Fruit fly (Drosophila melanogaster) whole organism, embryonic: ENCODE data around the gene SsRbeta.

Experiments used
- Blimp-1 ChIP-seq: fragments of 200-800 bp; sonication (Bioruptor generic); optimal IDR thresholded peaks from 3 replicates; lab custom pipeline; 2018; ENCODE audit warnings: missing biosample characterization, missing genetic modification characterization, mild to moderate bottlenecking, moderate library complexity, missing genetic modification reagents
- BtbVII ChIP-seq: fragments of 200-800 bp; sonication (Bioruptor generic); optimal IDR thresholded peaks from 3 replicates; lab custom pipeline; 2017; ENCODE audit warnings: missing biosample characterization, mild to moderate bottlenecking, missing genetic modification characterization
- CG10147 ChIP-seq: fragments of 200-800 bp; sonication (Bioruptor generic); optimal IDR thresholded peaks from 2 replicates; lab custom pipeline; 2019; ENCODE audit warnings: missing biosample characterization, mild to moderate bottlenecking, missing genetic modification characterization, moderate library complexity
- CG10543 ChIP-seq: fragments of 200-800 bp; sonication (Bioruptor generic); optimal IDR thresholded peaks from 3 replicates; lab custom pipeline; 2017; ENCODE audit warnings: missing biosample characterization, mild to moderate bottlenecking, missing genetic modification characterization, moderate library complexity
- CG10979 ChIP-seq: fragments of 200-800 bp; sonication (Bioruptor generic); optimal IDR thresholded peaks from 2 replicates; lab custom pipeline; 2018; ENCODE audit warnings: missing biosample characterization, mild to moderate bottlenecking, missing genetic modification characterization, moderate library complexity
- CG14014 ChIP-seq: fragments of 200-800 bp; sonication (Bioruptor generic); IDR thresholded peaks from 2 replicates; pipeline ENCODE4 v1.3.6; 2022; ENCODE audit warnings: missing biosample characterization, missing genetic modification characterization
- CG17359 ChIP-seq: fragments of 200-800 bp; sonication (Bioruptor generic); optimal IDR thresholded peaks from 3 replicates; lab custom pipeline; 2018; ENCODE audit warnings: missing biosample characterization, mild to moderate bottlenecking, missing genetic modification characterization, moderate library complexity
- CG18599 ChIP-seq: fragments of 200-800 bp; sonication (Bioruptor generic); optimal IDR thresholded peaks from 3 replicates; lab custom pipeline; 2017; ENCODE audit warnings: missing biosample characterization, missing genetic modification characterization, mild to moderate bottlenecking, moderate library complexity, missing genetic modification reagents
- CG2678 ChIP-seq: fragments of 200-800 bp; sonication (Bioruptor generic); optimal IDR thresholded peaks from 3 replicates; lab custom pipeline; 2019; ENCODE audit warnings: missing biosample characterization, mild to moderate bottlenecking, missing genetic modification characterization, moderate library complexity
- CG2712 ChIP-seq: fragments of 200-800 bp; optimal IDR thresholded peaks from 3 replicates; lab custom pipeline; 2019; ENCODE audit warnings: missing biosample characterization, mild to moderate bottlenecking, missing genetic modification characterization, moderate library complexity
- CG32532 ChIP-seq: fragments of 200-800 bp; sonication (Bioruptor generic); IDR thresholded peaks from 2 replicates; pipeline ENCODE4 v1.3.6; 2022; ENCODE audit warnings: missing biosample characterization, missing genetic modification characterization
- CG32772 ChIP-seq: fragments of 200-800 bp; sonication (Bioruptor generic); IDR thresholded peaks from 2 replicates; pipeline ENCODE4 v1.3.6; 2022; ENCODE audit warnings: missing biosample characterization, missing genetic modification characterization
- CG33213 ChIP-seq: fragments of 200-800 bp; sonication (Bioruptor generic); optimal IDR thresholded peaks from 3 replicates; lab custom pipeline; 2016; ENCODE audit warnings: missing biosample characterization, missing genetic modification characterization
- CG4617 ChIP-seq: fragments of 200-800 bp; sonication (Bioruptor generic); optimal IDR thresholded peaks from 3 replicates; lab custom pipeline; 2016; ENCODE audit warnings: missing biosample characterization, missing genetic modification characterization, borderline replicate concordance
- CG7271 ChIP-seq: fragments of 200-800 bp; sonication (Bioruptor generic); optimal IDR thresholded peaks from 2 replicates; lab custom pipeline; 2018; ENCODE audit warnings: missing biosample characterization, mild to moderate bottlenecking, missing genetic modification characterization, moderate library complexity
- CG7928 ChIP-seq: fragments of 200-800 bp; sonication (Bioruptor generic); optimal IDR thresholded peaks from 2 replicates; lab custom pipeline; 2017; ENCODE audit warnings: missing biosample characterization, mild to moderate bottlenecking, missing genetic modification characterization
- CG8478 ChIP-seq: fragments of >200 bp; optimal IDR thresholded peaks from 2 replicates; lab custom pipeline; 2018
- CG9609 ChIP-seq: fragments of 200-800 bp; sonication (Bioruptor generic); optimal IDR thresholded peaks from 3 replicates; lab custom pipeline; 2016; ENCODE audit warnings: missing biosample characterization, missing genetic modification characterization
- CG9817 ChIP-seq: fragments of 200-800 bp; sonication (Bioruptor generic); optimal IDR thresholded peaks from 2 replicates; lab custom pipeline; 2018; ENCODE audit warnings: missing biosample characterization, mild to moderate bottlenecking, missing genetic modification characterization, moderate library complexity
- Camta ChIP-seq: fragments of 200-800 bp; sonication (Bioruptor generic); optimal IDR thresholded peaks from 2 replicates; lab custom pipeline; 2016; ENCODE audit warnings: missing biosample characterization, missing genetic modification characterization
- Hey ChIP-seq: fragments of 200-800 bp; sonication (Bioruptor generic); optimal IDR thresholded peaks from 3 replicates; lab custom pipeline; 2018; ENCODE audit warnings: missing biosample characterization, mild to moderate bottlenecking, missing genetic modification characterization
- HmgZ ChIP-seq: fragments of 200-800 bp; sonication (Bioruptor generic); optimal IDR thresholded peaks from 2 replicates; lab custom pipeline; 2018; ENCODE audit warnings: missing biosample characterization, mild to moderate bottlenecking, missing genetic modification characterization
- Hr78 ChIP-seq, 2 experiments: fragments of 200-800 bp in 1 of 2; fragments of >200 bp in 1 of 2; sonication (Bioruptor generic) in 1 of 2; optimal IDR thresholded peaks; 2 replicates each; lab custom pipeline; 2017 to 2019; ENCODE audit warnings: missing biosample characterization in 2 of 2, missing genetic modification characterization in 2 of 2, mild to moderate bottlenecking in 1 of 2, moderate library complexity in 1 of 2
- Myb ChIP-seq: fragments of 200-800 bp; sonication (Bioruptor generic); optimal IDR thresholded peaks from 2 replicates; lab custom pipeline; 2016; ENCODE audit warnings: missing biosample characterization, missing genetic modification characterization
- Oli ChIP-seq: fragments of 200-800 bp; sonication (Bioruptor generic); optimal IDR thresholded peaks from 2 replicates; lab custom pipeline; 2018; ENCODE audit warnings: missing biosample characterization, mild to moderate bottlenecking, missing genetic modification characterization, moderate library complexity
- Rfx ChIP-seq: fragments of 200-800 bp; sonication (Bioruptor generic); IDR thresholded peaks from 2 replicates; pipeline ENCODE4 v1.3.6; 2022; ENCODE audit warnings: missing biosample characterization, missing genetic modification characterization
- Scr ChIP-seq: fragments of 200-800 bp; sonication (Bioruptor generic); IDR thresholded peaks from 2 replicates; pipeline ENCODE4 v1.3.6; 2022; ENCODE audit warnings: missing biosample characterization, missing genetic modification characterization; ENCODE audit not compliant: partially characterized antibody
- Tbp ChIP-seq: fragments of >200 bp; optimal IDR thresholded peaks from 2 replicates; lab custom pipeline; 2018; ENCODE audit warnings: missing biosample characterization, missing genetic modification characterization
- ab ChIP-seq: fragments of 200-800 bp; sonication (Bioruptor generic); optimal IDR thresholded peaks from 2 replicates; lab custom pipeline; 2016; ENCODE audit warnings: missing biosample characterization, missing genetic modification characterization
- ash1 ChIP-seq: fragments of 200-800 bp; sonication (Bioruptor generic); optimal IDR thresholded peaks from 2 replicates; lab custom pipeline; 2018; ENCODE audit warnings: missing biosample characterization, mild to moderate bottlenecking, missing genetic modification characterization
- cas ChIP-seq: fragments of 200-800 bp; sonication (Bioruptor generic); IDR thresholded peaks from 2 replicates; pipeline ENCODE4 v1.3.6; 2022; ENCODE audit warnings: missing biosample characterization, missing genetic modification characterization
- chinmo ChIP-seq: fragments of 200-800 bp; sonication (Bioruptor generic); IDR thresholded peaks from 4 replicates; pipeline ENCODE4 v1.3.6; 2022; ENCODE audit warnings: missing biosample characterization, missing genetic modification characterization; ENCODE audit not compliant: partially characterized antibody
- cwo ChIP-seq: fragments of 200-800 bp; sonication (Bioruptor generic); optimal IDR thresholded peaks from 3 replicates; lab custom pipeline; 2017; ENCODE audit warnings: missing biosample characterization, missing genetic modification characterization, mild to moderate bottlenecking, moderate library complexity, missing genetic modification reagents
- fd102C ChIP-seq: fragments of 200-800 bp; sonication (Bioruptor generic); optimal IDR thresholded peaks from 2 replicates; lab custom pipeline; 2018; ENCODE audit warnings: missing biosample characterization, mild to moderate bottlenecking, missing genetic modification characterization, moderate library complexity
- fd96Cb ChIP-seq: fragments of 200-800 bp; sonication (Bioruptor generic); optimal IDR thresholded peaks from 2 replicates; lab custom pipeline; 2018; ENCODE audit warnings: missing biosample characterization, mild to moderate bottlenecking, missing genetic modification characterization, moderate library complexity
- ftz-f1 ChIP-seq: fragments of 200-800 bp; sonication (Bioruptor generic); optimal IDR thresholded peaks from 2 replicates; lab custom pipeline; 2016; ENCODE audit warnings: missing biosample characterization, missing genetic modification characterization
- gcm ChIP-seq: fragments of 200-800 bp; sonication (Bioruptor generic); optimal IDR thresholded peaks from 2 replicates; lab custom pipeline; 2019; ENCODE audit warnings: missing biosample characterization, mild to moderate bottlenecking, missing genetic modification characterization, moderate library complexity
- gsb ChIP-seq: fragments of 200-800 bp; sonication (Bioruptor generic); IDR thresholded peaks from 2 replicates; pipeline ENCODE4 v1.3.6; 2022; ENCODE audit warnings: missing biosample characterization, missing genetic modification characterization
- hkb ChIP-seq, 2 experiments: fragments of 200-800 bp in 1 of 2; fragments of >200 bp in 1 of 2; sonication (Bioruptor generic) in 1 of 2; IDR thresholded peaks in 1 of 2; optimal IDR thresholded peaks in 1 of 2; 2 replicates each; pipeline versions ENCODE4 v1.3.6 to Lab custom; 2017 to 2022; ENCODE audit warnings: missing biosample characterization in 1 of 2, missing genetic modification characterization in 1 of 2
- mam ChIP-seq: fragments of 200-800 bp; sonication (Bioruptor generic); optimal IDR thresholded peaks from 3 replicates; lab custom pipeline; 2016; ENCODE audit warnings: missing biosample characterization, missing genetic modification characterization
- nom ChIP-seq: fragments of 200-800 bp; sonication (Bioruptor generic); optimal IDR thresholded peaks from 2 replicates; lab custom pipeline; 2017; ENCODE audit warnings: missing biosample characterization, missing genetic modification characterization, mild to moderate bottlenecking, moderate library complexity, missing genetic modification reagents
- sd ChIP-seq: fragments of 200-800 bp; sonication (Bioruptor generic); optimal IDR thresholded peaks from 3 replicates; lab custom pipeline; 2018; ENCODE audit warnings: missing biosample characterization, mild to moderate bottlenecking, missing genetic modification characterization, moderate library complexity
- vvl ChIP-seq: fragments of 200-800 bp; sonication (Bioruptor generic); IDR thresholded peaks from 2 replicates; pipeline ENCODE4 v1.3.6; 2022; ENCODE audit warnings: missing biosample characterization, missing genetic modification characterization
- z ChIP-seq: fragments of 200-800 bp; sonication (Bioruptor generic); IDR thresholded peaks from 3 replicates; pipeline ENCODE4 v1.3.6; 2022; ENCODE audit warnings: missing biosample characterization, missing genetic modification characterization

The SsRbeta gene

dm6 chr3L:16166217-16166997 is 37.0 kb downstream of the SsRbeta start (continued):
- TF ChIP-seq Oli (no peak), CG10979 (tag; lab: Kevin White, UChicago) (no peak), Camta (GFP tag; lab: Kevin White, UChicago) (no peak), ftz-f1 (GFP tag; lab: Kevin White, UChicago) (no peak), cas (GFP tag; lab: Robert Waterston, UW) (no peak), ab (GFP tag; lab: Kevin White, UChicago) (no peak), CG7928 (no peak), BtbVII (GFP tag; lab: Kevin White, UChicago) (peak; percentile 1), CG4617 (no peak), CG17359 (tag; lab: Kevin White, UChicago) (peak; percentile 31), nom (GFP tag; lab: Kevin White, UChicago) (no peak), gsb (GFP tag; lab: Robert Waterston, UW) (no peak), sd (tag; lab: Kevin White, UChicago) (peak; percentile 27), CG9609 (GFP tag; lab: Kevin White, UChicago) (no peak), CG2678 (tag; lab: Kevin White, UChicago) (peak; percentile 41), CG18599 (GFP tag; lab: Kevin White, UChicago) (no peak), Hr78 (GFP tag; optimal IDR thresholded peaks at IDR 0.05; lab: Kevin White, UChicago) (peak in 1 of 2 experiments; percentile 65), Myb (GFP tag; lab: Kevin White, UChicago) (no peak), cwo (GFP tag; lab: Kevin White, UChicago) (peak; percentile 45), mam (GFP tag; lab: Kevin White, UChicago) (no peak), Blimp-1 (GFP tag; lab: Kevin White, UChicago) (no peak), ash1 (GFP tag; lab: Kevin White, UChicago) (no peak), Tbp (GFP tag; lab: Kevin White, UChicago) (no peak), chinmo (GFP tag; lab: Robert Waterston, UW) (0 out of 4 replicates have a peak, but pooled peaks have one; percentile 39), CG32532 (GFP tag; lab: Robert Waterston, UW) (no peak), CG10543 (GFP tag; lab: Kevin White, UChicago) (peak; percentile 54), Rfx (no peak), CG2712 (tag; lab: Kevin White, UChicago) (no peak), CG8478 (lab: Kevin White, UChicago) (no peak), CG9817 (tag; lab: Kevin White, UChicago) (no peak), CG33213 (no peak), HmgZ (tag; lab: Kevin White, UChicago) (no peak), CG32772 (GFP tag; lab: Robert Waterston, UW) (peak; percentile 19; the same call in 1 of the 2 replicates), Scr (GFP tag; lab: Robert Waterston, UW) (no peak), fd102C (no peak), z (GFP tag; lab: Robert Waterston, UW) (no peak), fd96Cb (tag; lab: Kevin White, UChicago) (no peak), CG7271 (tag; lab: Kevin White, UChicago) (no peak), CG10147 (GFP tag; lab: Kevin White, UChicago) (no peak), hkb (optimal IDR thresholded peaks at IDR 0.05; lab: Kevin White, UChicago) (no peak), hkb (GFP tag; IDR thresholded peaks at IDR 0.05; lab: Robert Waterston, UW) (no peak), vvl (GFP tag; lab: Robert Waterston, UW) (peak; percentile 21; the same call in 1 of the 2 replicates), gcm (GFP tag; lab: Kevin White, UChicago) (no peak), CG14014 (GFP tag; lab: Robert Waterston, UW) (no peak), Hey (tag; lab: Kevin White, UChicago) (no peak)
